Fruit fly (Drosophila melanogaster): Measurements from ENCODE around the gene CG7394.

Gene CG7394

dm6 chr3L:11550359-11551056 is 11.3 kb upstream of the CG7394 start (continued):
- no peak for TF ChIP-seq NK7.1 (GFP tag; optimal IDR thresholded peaks at IDR 0.05)
- TF ChIP-seq CG2129 (GFP tag; IDR thresholded peaks at IDR 0.05; ENCODE audit: partially characterized antibody), result no peak
- TF ChIP-seq cg (GFP tag; optimal IDR thresholded peaks at IDR 0.05), result no peak
- TF ChIP-seq CG34422 (GFP tag; IDR thresholded peaks at IDR 0.05), result no peak
- TF ChIP-seq CG1832 (GFP tag; optimal IDR thresholded peaks at IDR 0.05), result no peak
- no peak for TF ChIP-seq pum (GFP tag; optimal IDR thresholded peaks at IDR 0.05)
- no peak for TF ChIP-seq CG18619 (GFP tag; optimal IDR thresholded peaks at IDR 0.05)
- TF ChIP-seq kah (GFP tag; optimal IDR thresholded peaks at IDR 0.05), result no peak
- peak; percentile 23 for TF ChIP-seq Meics (GFP tag; optimal IDR thresholded peaks at IDR 0.05)
- TF ChIP-seq CG4328 (GFP tag; optimal IDR thresholded peaks at IDR 0.05), result no peak
- no peak for TF ChIP-seq CG17328 (GFP tag; IDR thresholded peaks at IDR 0.05)
- no peak for TF ChIP-seq CG1602 (GFP tag; optimal IDR thresholded peaks at IDR 0.05)
- TF ChIP-seq Trl (optimal IDR thresholded peaks at IDR 0.05), result no peak
- no peak for TF ChIP-seq Trl (GFP tag; optimal IDR thresholded peaks at IDR 0.05)
- peak; percentile 7; the same call in 1 of the 2 replicates for TF ChIP-seq E2f1 (GFP tag; IDR thresholded peaks at IDR 0.05)
- TF ChIP-seq CG1647 (GFP tag; optimal IDR thresholded peaks at IDR 0.05), result no peak
- TF ChIP-seq ems (GFP tag; optimal IDR thresholded peaks at IDR 0.05), result no peak
- TF ChIP-seq gfzf (GFP tag; optimal IDR thresholded peaks at IDR 0.05), result no peak
- no peak for TF ChIP-seq CG7271 (tag; optimal IDR thresholded peaks at IDR 0.05)
- TF ChIP-seq grn (GFP tag; optimal IDR thresholded peaks at IDR 0.05), result no peak
- TF ChIP-seq CG2202 (tag; optimal IDR thresholded peaks at IDR 0.05), result no peak
- TF ChIP-seq lilli (GFP tag; optimal IDR thresholded peaks at IDR 0.05), result no peak
- TF ChIP-seq az2 (GFP tag; optimal IDR thresholded peaks at IDR 0.05), result no peak
- TF ChIP-seq CG11093 (GFP tag; IDR thresholded peaks at IDR 0.05), result no peak
- peak; percentile 45 for TF ChIP-seq sd (tag; optimal IDR thresholded peaks at IDR 0.05)
- TF ChIP-seq mld (GFP tag; IDR thresholded peaks at IDR 0.05; ENCODE audit: partially characterized antibody), result no peak
- no peak for TF ChIP-seq ewg (GFP tag; optimal IDR thresholded peaks at IDR 0.05)
- TF ChIP-seq Dref (GFP tag; IDR thresholded peaks at IDR 0.05), result no peak
- no peak for TF ChIP-seq CG14667 (GFP tag; IDR thresholded peaks at IDR 0.05)
- TF ChIP-seq Jarid2 (GFP tag; optimal IDR thresholded peaks at IDR 0.05), result no peak
- no peak for TF ChIP-seq CG11085 (GFP tag; IDR thresholded peaks at IDR 0.05)
- TF ChIP-seq wor (GFP tag; IDR thresholded peaks at IDR 0.05), result no peak
- no peak for TF ChIP-seq CG4282 (GFP tag; optimal IDR thresholded peaks at IDR 0.05)
- TF ChIP-seq CG18599 (GFP tag; optimal IDR thresholded peaks at IDR 0.05), result no peak
- TF ChIP-seq Dfd (GFP tag; optimal IDR thresholded peaks at IDR 0.05), result no peak
- no peak for TF ChIP-seq Oli (tag; optimal IDR thresholded peaks at IDR 0.05)
- no peak for TF ChIP-seq Hr51 (GFP tag; optimal IDR thresholded peaks at IDR 0.05)
- TF ChIP-seq run (tag; optimal IDR thresholded peaks at IDR 0.05), result no peak
- no peak for TF ChIP-seq CG18764 (GFP tag; optimal IDR thresholded peaks at IDR 0.05)
- TF ChIP-seq odd (GFP tag; optimal IDR thresholded peaks at IDR 0.05), result no peak
- no peak for TF ChIP-seq Gsc (GFP tag; IDR thresholded peaks at IDR 0.05)
- no peak for TF ChIP-seq Spps (tag; optimal IDR thresholded peaks at IDR 0.05)
- no peak for TF ChIP-seq sim (GFP tag; IDR thresholded peaks at IDR 0.05)
- TF ChIP-seq ranshi (GFP tag; IDR thresholded peaks at IDR 0.05), result no peak
- no peak for TF ChIP-seq CG13775 (GFP tag; optimal IDR thresholded peaks at IDR 0.05)
- TF ChIP-seq CG6854 (GFP tag; optimal IDR thresholded peaks at IDR 0.05), result no peak
- no peak for TF ChIP-seq Antp (GFP tag; optimal IDR thresholded peaks at IDR 0.05)
- 0 out of 2 replicates have a peak, but pooled peaks have one; percentile 16 for TF ChIP-seq CG14441 (GFP tag; IDR thresholded peaks at IDR 0.05)
- TF ChIP-seq br (optimal IDR thresholded peaks at IDR 0.05), result no peak
- no peak for TF ChIP-seq nerfin-2 (GFP tag; IDR thresholded peaks at IDR 0.05; ENCODE audit: partially characterized antibody)
- no peak for TF ChIP-seq Atf3 (GFP tag; optimal IDR thresholded peaks at IDR 0.05)

Data from whole organism, embryonic.